Worm (Caenorhabditis elegans) whole organism, L4 larva: ENCODE measurements around the gene epg-3.

Source experiments
- dpl-1 ChIP-seq: fragments of 150-350 bp; optimal IDR thresholded peaks from 2 replicates; lab custom pipeline; 2014; ENCODE audit warnings: missing biosample characterization, missing genetic modification reagents, missing genetic modification characterization
- egl-27 ChIP-seq: sonication (generic microtip); optimal IDR thresholded peaks from 3 replicates; lab custom pipeline; 2017; ENCODE audit warnings: missing biosample characterization, missing genetic modification reagents, missing genetic modification characterization
- hlh-30 ChIP-seq: sonication (generic microtip); optimal IDR thresholded peaks from 2 replicates; lab custom pipeline; 2017; ENCODE audit warnings: antibody characterized with exemption, mild to moderate bottlenecking, missing genetic modification characterization, missing compliant biosample characterization; ENCODE audit not compliant: insufficient read depth
- nhr-102 ChIP-seq: sonication (generic microtip); optimal IDR thresholded peaks from 2 replicates; lab custom pipeline; 2016; ENCODE audit warnings: mild to moderate bottlenecking, missing genetic modification characterization, moderate library complexity, missing compliant biosample characterization
- nhr-111 ChIP-seq: fragments of 200-800 bp; sonication (Bioruptor generic); optimal IDR thresholded peaks from 2 replicates; lab custom pipeline; 2018; ENCODE audit warnings: mild to moderate bottlenecking, missing genetic modification characterization, missing compliant biosample characterization
- nhr-76 ChIP-seq: fragments of 150-350 bp; optimal IDR thresholded peaks from 2 replicates; lab custom pipeline; 2014; ENCODE audit warnings: missing biosample characterization, missing genetic modification characterization
- nhr-77 ChIP-seq: fragments of 150-350 bp; optimal IDR thresholded peaks from 2 replicates; lab custom pipeline; 2014; ENCODE audit warnings: missing biosample characterization, missing genetic modification characterization
- zfp-2 ChIP-seq: sonication (generic microtip); optimal IDR thresholded peaks from 2 replicates; lab custom pipeline; 2016; ENCODE audit warnings: mild to moderate bottlenecking, missing genetic modification characterization, missing compliant biosample characterization

DNA sequence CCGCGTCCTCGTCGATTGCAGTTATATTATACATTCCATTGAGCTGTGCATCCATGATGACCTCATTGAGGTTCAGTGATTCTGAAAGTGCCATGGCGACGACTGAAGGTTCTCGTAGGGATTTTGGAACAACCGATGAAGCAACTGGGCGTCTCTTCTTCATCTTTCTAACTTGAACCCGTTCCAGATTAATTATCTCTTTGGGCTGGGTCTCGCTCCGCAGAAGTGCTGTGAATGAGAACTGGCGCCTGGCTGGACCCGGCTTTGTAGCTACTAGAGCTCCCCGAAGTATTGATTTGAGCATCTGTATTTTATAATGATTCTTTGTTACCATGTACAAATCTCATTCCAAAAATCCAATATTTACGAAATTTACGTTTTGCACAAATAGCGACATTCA, 43.0 kb downstream of the epg-3 start, which contains the start of gene ZK1010.2:
- no peak for TF ChIP-seq nhr-77 (tag; lab: Kevin White, UChicago)
- no peak for TF ChIP-seq nhr-76 (tag; lab: Kevin White, UChicago)
- no peak for TF ChIP-seq hlh-30 (tag; lab: Kevin White, UChicago)
- TF ChIP-seq dpl-1 (GFP tag; lab: Kevin White, UChicago): no peak
- TF ChIP-seq nhr-111 (GFP tag; lab: Kevin White, UChicago): no peak
- no peak for TF ChIP-seq nhr-102 (tag; lab: Kevin White, UChicago)
- no peak for TF ChIP-seq egl-27 (tag; lab: Kevin White, UChicago)
- no peak for TF ChIP-seq zfp-2 (tag; lab: Kevin White, UChicago)
